Worm (Caenorhabditis elegans): ENCODE results near the gene T08G5.2.

DNA sequence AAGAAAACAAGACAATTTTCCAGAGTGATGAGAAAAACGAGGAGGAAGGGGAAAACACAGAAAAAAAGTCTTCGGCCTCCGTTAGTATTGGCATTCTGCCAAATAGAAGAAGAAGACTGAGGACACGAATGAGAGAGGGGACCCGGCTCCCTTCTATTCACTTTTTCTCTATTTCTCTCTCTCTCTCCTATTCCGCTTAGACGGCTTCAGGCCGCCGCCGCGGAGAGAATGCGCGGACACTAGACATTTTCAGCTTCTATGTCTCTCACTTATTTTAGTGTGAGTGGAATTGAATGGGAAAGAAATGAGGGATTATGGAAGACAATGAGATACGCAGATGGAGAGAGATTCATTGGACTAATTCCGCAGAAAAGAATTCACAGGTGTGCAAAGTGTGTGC is 19.3 kb downstream of the T08G5.2 start:
- no peak for TF ChIP-seq cey-2 (tag; optimal IDR thresholded peaks at IDR 0.05; ENCODE audit: borderline replicate concordance, insufficient read depth)
- no peak for TF ChIP-seq madf-9 (GFP tag; conservative IDR thresholded peaks at IDR 0.05)
- no peak for TF ChIP-seq dve-1 (tag; optimal IDR thresholded peaks at IDR 0.05; ENCODE audit: insufficient read depth)
- TF ChIP-seq nhr-11 (tag; optimal IDR thresholded peaks at IDR 0.05) = no peak
- no peak for TF ChIP-seq aly-2 (tag; optimal IDR thresholded peaks at IDR 0.05)
- TF ChIP-seq ZK546.5 (tag; optimal IDR thresholded peaks at IDR 0.05) = no peak
- no peak for TF ChIP-seq Y105C5A.15 (GFP tag; IDR thresholded peaks at IDR 0.05)
- TF ChIP-seq lin-13 (GFP tag; optimal IDR thresholded peaks at IDR 0.05) = no peak
- TF ChIP-seq nhr-10 (tag; optimal IDR thresholded peaks at IDR 0.05) = no peak
- no peak for TF ChIP-seq gei-8 (GFP tag; optimal IDR thresholded peaks at IDR 0.05)
- TF ChIP-seq nhr-237 (tag; optimal IDR thresholded peaks at IDR 0.05) = no peak
- no peak for TF ChIP-seq lir-3 (tag; optimal IDR thresholded peaks at IDR 0.05)
- TF ChIP-seq zip-2 (tag; optimal IDR thresholded peaks at IDR 0.05) = no peak
- no peak for TF ChIP-seq D1046.2 (GFP tag; IDR thresholded peaks at IDR 0.05)
